Worm (Caenorhabditis elegans): ENCODE measurements around the gene K12H6.5.
"Not testable (repeated sequence)": the region's sequence is repeated elsewhere in the genome, so short reads cannot be mapped to it uniquely, and the experiment has no call there.

K12H6.5 gene

ce11 chrII:2856114-2856513 lies 30.1 kb upstream of the K12H6.5 start:
- no peak for TF ChIP-seq him-1 (tag; optimal IDR thresholded peaks at IDR 0.05)
- no peak for TF ChIP-seq dao-5 (tag; optimal IDR thresholded peaks at IDR 0.05)
- TF ChIP-seq W03F9.2 (tag; optimal IDR thresholded peaks at IDR 0.05) = no peak

ce11 chrII:2854794-2855193 lies 28.8 kb upstream of the K12H6.5 start:
- no peak for TF ChIP-seq W03F9.2 (tag; optimal IDR thresholded peaks at IDR 0.05)
- no peak for TF ChIP-seq him-1 (tag; optimal IDR thresholded peaks at IDR 0.05)
- TF ChIP-seq dao-5 (tag; optimal IDR thresholded peaks at IDR 0.05) = no peak

ce11 chrII:2853767-2854166 lies 27.8 kb upstream of the K12H6.5 start:
- TF ChIP-seq him-1 (tag; optimal IDR thresholded peaks at IDR 0.05) (no peak), W03F9.2 (tag; optimal IDR thresholded peaks at IDR 0.05) (no peak), dao-5 (tag; optimal IDR thresholded peaks at IDR 0.05) (no peak)

ce11 chrII:2852493-2852892 lies 26.5 kb upstream of the K12H6.5 start, which contains the start of gene ptc-3:
ptc-3 (minus strand) TSS chrII:2852593.
- TF ChIP-seq dao-5 (tag; optimal IDR thresholded peaks at IDR 0.05) = no peak
- TF ChIP-seq him-1 (tag; optimal IDR thresholded peaks at IDR 0.05) = no peak
- no peak for TF ChIP-seq W03F9.2 (tag; optimal IDR thresholded peaks at IDR 0.05)

ce11 chrII:2846552-2846951 lies 20.6 kb upstream of the K12H6.5 start:
- no peak for TF ChIP-seq W03F9.2 (tag; optimal IDR thresholded peaks at IDR 0.05)

- TF ChIP-seq him-1 (tag; optimal IDR thresholded peaks at IDR 0.05) (no peak), W03F9.2 (tag; optimal IDR thresholded peaks at IDR 0.05) (no peak), dao-5 (tag; optimal IDR thresholded peaks at IDR 0.05) (no peak)
These were observed 19.7 kb upstream of the K12H6.5 start for ce11 chrII:2845674-2846073.

- TF ChIP-seq W03F9.2 (tag; optimal IDR thresholded peaks at IDR 0.05) (no peak), dao-5 (tag; optimal IDR thresholded peaks at IDR 0.05) (no peak), him-1 (tag; optimal IDR thresholded peaks at IDR 0.05) (no peak)
These were observed 17.1 kb upstream of the K12H6.5 start, which contains the start of gene Y110A2AL.7 for ce11 chrII:2843088-2843487. Y110A2AL.7 (minus strand) TSS chrII:2843188.

- no peak for TF ChIP-seq W03F9.2 (tag; optimal IDR thresholded peaks at IDR 0.05)
- no peak for TF ChIP-seq him-1 (tag; optimal IDR thresholded peaks at IDR 0.05)
- no peak for TF ChIP-seq dao-5 (tag; optimal IDR thresholded peaks at IDR 0.05)
These were observed 15.6 kb upstream of the K12H6.5 start, which contains the start of gene Y110A2AL.6 for ce11 chrII:2841529-2841928. Y110A2AL.6 (minus strand) TSS chrII:2841629.

- TF ChIP-seq W03F9.2, him-1, dao-5 (tag; optimal IDR thresholded peaks at IDR 0.05): not testable (repeated sequence)
These were observed 13.0 kb upstream of the K12H6.5 start, which contains the start of gene Y110A2AL.4 for ce11 chrII:2839004-2839403. Y110A2AL.4 (plus strand) TSS chrII:2839304.

ce11 chrII:2836853-2837252 lies 10.9 kb upstream of the K12H6.5 start, which contains the start of gene K12H6.7:
K12H6.7 (minus strand) TSS chrII:2836953.
- TF ChIP-seq him-1 (tag; optimal IDR thresholded peaks at IDR 0.05) (no peak), dao-5 (tag; optimal IDR thresholded peaks at IDR 0.05) (no peak)

ce11 chrII:2834105-2834504 lies 8.1 kb upstream of the K12H6.5 start:
- no peak for TF ChIP-seq him-1 (tag; optimal IDR thresholded peaks at IDR 0.05)
- no peak for TF ChIP-seq W03F9.2 (tag; optimal IDR thresholded peaks at IDR 0.05)
- no peak for TF ChIP-seq dao-5 (tag; optimal IDR thresholded peaks at IDR 0.05)

ce11 chrII:2832539-2832938 lies 6.6 kb upstream of the K12H6.5 start:
- TF ChIP-seq W03F9.2 (tag; optimal IDR thresholded peaks at IDR 0.05) = no peak
- no peak for TF ChIP-seq him-1 (tag; optimal IDR thresholded peaks at IDR 0.05)

ce11 chrII:2832098-2832497 lies 6.1 kb upstream of the K12H6.5 start:
- no peak for TF ChIP-seq W03F9.2 (tag; optimal IDR thresholded peaks at IDR 0.05)
- no peak for TF ChIP-seq dao-5 (tag; optimal IDR thresholded peaks at IDR 0.05)
- TF ChIP-seq him-1 (tag; optimal IDR thresholded peaks at IDR 0.05) = no peak

ce11 chrII:2831173-2831572 lies 5.2 kb upstream of the K12H6.5 start, which contains the start of gene K12H6.6:
K12H6.6 (minus strand) TSS chrII:2831233.
- TF ChIP-seq him-1 (tag; optimal IDR thresholded peaks at IDR 0.05) (no peak), W03F9.2 (tag; optimal IDR thresholded peaks at IDR 0.05) (no peak), dao-5 (tag; optimal IDR thresholded peaks at IDR 0.05) (no peak)

- TF ChIP-seq dao-5 (tag; optimal IDR thresholded peaks at IDR 0.05) (no peak), W03F9.2 (tag; optimal IDR thresholded peaks at IDR 0.05) (no peak)
These were observed 4.2 kb upstream of the K12H6.5 start for ce11 chrII:2830144-2830543.

Data from whole organism, L4/young adult.